Worm (Caenorhabditis elegans): ENCODE data around the gene fbxa-113.

ce11 chrV:20162290-20163104 lies 40.7 kb upstream of the fbxa-113 start:
- TF ChIP-seq unc-130 (GFP tag; optimal IDR thresholded peaks at IDR 0.05) (no peak), zfp-3 (GFP tag; conservative IDR thresholded peaks at IDR 0.05) (peak; percentile 90), F37D6.2 (tag; optimal IDR thresholded peaks at IDR 0.05) (no peak), ztf-11 (tag; optimal IDR thresholded peaks at IDR 0.05) (no peak), madf-5 (GFP tag; IDR thresholded peaks at IDR 0.05) (peak in 1 of 2 experiments; percentile 49; a peak in 1 of 4 replicates), unc-62 (GFP tag; optimal IDR thresholded peaks at IDR 0.05 in 1 of 2) (no peak), unc-62 (tag; optimal IDR thresholded peaks at IDR 0.05) (no peak), daf-16 (GFP tag; optimal IDR thresholded peaks at IDR 0.05) (peak in 1 of 2 experiments; percentile 16), daf-16 (tag; optimal IDR thresholded peaks at IDR 0.05) (peak; percentile 74), R02D3.7 (tag; optimal IDR thresholded peaks at IDR 0.05) (no peak), ama-1 (optimal IDR thresholded peaks at IDR 0.05) (no peak), pqm-1 (tag; optimal IDR thresholded peaks at IDR 0.05) (no peak), ZK546.5 (tag; optimal IDR thresholded peaks at IDR 0.05) (no peak)

Data from whole organism, L4 larva.